Fruit fly (Drosophila melanogaster) whole organism, embryonic: ENCODE measurements around the gene CG9444.

Experiments used
- Ada2b ChIP-seq: fragments of 200-800 bp; sonication (Bioruptor generic); IDR thresholded peaks from 2 replicates; pipeline ENCODE4 v1.3.6; 2022; ENCODE audit warnings: missing biosample characterization, missing genetic modification characterization
- B-H1 ChIP-seq: fragments of 200-800 bp; sonication (Bioruptor generic); IDR thresholded peaks from 3 replicates; pipeline ENCODE4 v1.3.6; 2022; ENCODE audit warnings: missing biosample characterization, missing genetic modification characterization
- CG10654 ChIP-seq: fragments of 200-800 bp; sonication (Bioruptor generic); optimal IDR thresholded peaks from 2 replicates; lab custom pipeline; 2016; ENCODE audit warnings: missing biosample characterization, missing genetic modification characterization
- CG11723 ChIP-seq: fragments of 200-800 bp; sonication (Bioruptor generic); optimal IDR thresholded peaks from 2 replicates; lab custom pipeline; 2017; ENCODE audit warnings: missing biosample characterization, mild to moderate bottlenecking, missing genetic modification characterization
- CG1233 ChIP-seq: fragments of 200-800 bp; sonication (Bioruptor generic); optimal IDR thresholded peaks from 4 replicates; lab custom pipeline; 2018; ENCODE audit warnings: missing biosample characterization, mild to moderate bottlenecking, missing genetic modification characterization
- CG12391 ChIP-seq: fragments of 200-800 bp; sonication (Bioruptor generic); optimal IDR thresholded peaks from 3 replicates; lab custom pipeline; 2018; ENCODE audit warnings: missing biosample characterization, mild to moderate bottlenecking, missing genetic modification characterization, moderate library complexity
- CG13624 ChIP-seq: fragments of 200-800 bp; sonication (Bioruptor generic); optimal IDR thresholded peaks from 2 replicates; lab custom pipeline; 2016; ENCODE audit warnings: missing biosample characterization, missing genetic modification characterization
- CG1602 ChIP-seq: fragments of 200-800 bp; sonication (Bioruptor generic); optimal IDR thresholded peaks from 3 replicates; lab custom pipeline; 2016; ENCODE audit warnings: missing biosample characterization, missing genetic modification characterization
- CG17612 ChIP-seq: fragments of 200-800 bp; sonication (Bioruptor generic); IDR thresholded peaks from 2 replicates; pipeline ENCODE4 v1.3.6; 2022; ENCODE audit warnings: missing biosample characterization, missing genetic modification characterization
- CG17912 ChIP-seq: fragments of 200-800 bp; sonication (Bioruptor generic); optimal IDR thresholded peaks from 2 replicates; lab custom pipeline; 2018; ENCODE audit warnings: missing biosample characterization, mild to moderate bottlenecking, missing genetic modification characterization
- CG18476 ChIP-seq: fragments of 200-800 bp; sonication (Bioruptor generic); optimal IDR thresholded peaks from 2 replicates; lab custom pipeline; 2016; ENCODE audit warnings: missing biosample characterization, mild to moderate bottlenecking, missing genetic modification characterization
- CG18764 ChIP-seq: fragments of 200-800 bp; sonication (Bioruptor generic); optimal IDR thresholded peaks from 3 replicates; lab custom pipeline; 2016; ENCODE audit warnings: missing biosample characterization, missing genetic modification characterization
- CG2199 ChIP-seq: fragments of 200-800 bp; sonication (Bioruptor generic); IDR thresholded peaks from 3 replicates; pipeline ENCODE4 v1.3.6; 2022; ENCODE audit warnings: missing biosample characterization, missing genetic modification characterization
- CG2712 ChIP-seq: fragments of 200-800 bp; optimal IDR thresholded peaks from 3 replicates; lab custom pipeline; 2019; ENCODE audit warnings: missing biosample characterization, mild to moderate bottlenecking, missing genetic modification characterization, moderate library complexity
- CG2875 ChIP-seq: fragments of 200-800 bp; sonication (Bioruptor generic); optimal IDR thresholded peaks from 2 replicates; lab custom pipeline; 2017; ENCODE audit warnings: missing biosample characterization, mild to moderate bottlenecking, missing genetic modification characterization, missing genetic modification reagents
- CG31224 ChIP-seq: fragments of 200-800 bp; sonication (Bioruptor generic); IDR thresholded peaks from 2 replicates; pipeline ENCODE4 v1.3.6; 2022; ENCODE audit warnings: missing biosample characterization, missing genetic modification characterization
- CG34422 ChIP-seq: fragments of 200-800 bp; sonication (Bioruptor generic); IDR thresholded peaks from 3 replicates; pipeline ENCODE4 v1.3.6; 2022; ENCODE audit warnings: missing biosample characterization, missing genetic modification characterization
- CG3847 ChIP-seq: fragments of 200-800 bp; sonication (Bioruptor generic); IDR thresholded peaks from 2 replicates; pipeline ENCODE4 v1.3.6; 2022; ENCODE audit warnings: missing biosample characterization, missing genetic modification characterization
- CG6654 ChIP-seq: fragments of 200-800 bp; sonication (Bioruptor generic); optimal IDR thresholded peaks from 2 replicates; lab custom pipeline; 2017; ENCODE audit warnings: missing biosample characterization, mild to moderate bottlenecking, missing genetic modification characterization
- CG6813 ChIP-seq: fragments of 200-800 bp; sonication (Bioruptor generic); optimal IDR thresholded peaks from 2 replicates; lab custom pipeline; 2017; ENCODE audit warnings: missing biosample characterization, missing genetic modification characterization, mild to moderate bottlenecking, moderate library complexity, missing genetic modification reagents
- CG7271 ChIP-seq: fragments of 200-800 bp; sonication (Bioruptor generic); optimal IDR thresholded peaks from 2 replicates; lab custom pipeline; 2018; ENCODE audit warnings: missing biosample characterization, mild to moderate bottlenecking, missing genetic modification characterization, moderate library complexity
- CG8478 ChIP-seq: fragments of >200 bp; optimal IDR thresholded peaks from 2 replicates; lab custom pipeline; 2018
- CG9876 ChIP-seq: fragments of 200-800 bp; sonication (Bioruptor generic); optimal IDR thresholded peaks from 2 replicates; lab custom pipeline; 2016; ENCODE audit warnings: missing biosample characterization, missing genetic modification characterization
- Dad ChIP-seq: fragments of 200-800 bp; sonication (Bioruptor generic); optimal IDR thresholded peaks from 3 replicates; lab custom pipeline; 2016; ENCODE audit warnings: missing biosample characterization, missing genetic modification characterization
- ERR ChIP-seq: fragments of 200-800 bp; sonication (Bioruptor generic); optimal IDR thresholded peaks from 2 replicates; lab custom pipeline; 2016; ENCODE audit warnings: missing biosample characterization, missing genetic modification characterization
- H2.0 ChIP-seq: fragments of 200-800 bp; sonication (Bioruptor generic); IDR thresholded peaks from 2 replicates; pipeline ENCODE4 v1.3.6; 2022; ENCODE audit warnings: missing biosample characterization, missing genetic modification characterization
- HmgD ChIP-seq: fragments of 200-800 bp; sonication (Bioruptor generic); optimal IDR thresholded peaks from 3 replicates; lab custom pipeline; 2016; ENCODE audit warnings: missing biosample characterization, missing genetic modification characterization
- Hmx ChIP-seq: fragments of 200-800 bp; sonication (Bioruptor generic); optimal IDR thresholded peaks from 2 replicates; lab custom pipeline; 2016; ENCODE audit warnings: missing biosample characterization, missing genetic modification characterization
- Lpt ChIP-seq: fragments of >200 bp; optimal IDR thresholded peaks from 2 replicates; lab custom pipeline; 2018; ENCODE audit warnings: missing biosample characterization, missing genetic modification characterization
- Neu2 ChIP-seq: fragments of 200-800 bp; sonication (Bioruptor generic); optimal IDR thresholded peaks from 3 replicates; lab custom pipeline; 2016; ENCODE audit warnings: missing biosample characterization, missing genetic modification characterization, borderline replicate concordance
- Oaz ChIP-seq: fragments of 200-800 bp; sonication (Bioruptor generic); IDR thresholded peaks from 2 replicates; pipeline ENCODE4 v1.3.6; 2022; ENCODE audit warnings: missing biosample characterization, missing genetic modification characterization
- Spps ChIP-seq: fragments of 200-800 bp; sonication (Bioruptor generic); optimal IDR thresholded peaks from 2 replicates; lab custom pipeline; 2018; ENCODE audit warnings: missing biosample characterization, mild to moderate bottlenecking, missing genetic modification characterization
- Stat92E ChIP-seq, 3 experiments: fragments of >200 bp in 2 of 3; fragments of 200-800 bp in 1 of 3; sonication (Bioruptor generic) in 1 of 3; optimal IDR thresholded peaks; 2 replicates each; lab custom pipeline; 2017 to 2019; ENCODE audit warnings: missing biosample characterization in 3 of 3, missing genetic modification characterization in 3 of 3, mild to moderate bottlenecking in 1 of 3, moderate library complexity in 1 of 3
- amos ChIP-seq: fragments of 200-800 bp; sonication (Bioruptor generic); IDR thresholded peaks from 2 replicates; pipeline ENCODE4 v1.3.6; 2022; ENCODE audit warnings: missing biosample characterization, missing genetic modification characterization; ENCODE audit not compliant: partially characterized antibody
- ash1 ChIP-seq: fragments of 200-800 bp; sonication (Bioruptor generic); optimal IDR thresholded peaks from 2 replicates; lab custom pipeline; 2018; ENCODE audit warnings: missing biosample characterization, mild to moderate bottlenecking, missing genetic modification characterization
- az2 ChIP-seq: fragments of 200-800 bp; sonication (Bioruptor generic); optimal IDR thresholded peaks from 3 replicates; lab custom pipeline; 2016; ENCODE audit warnings: missing biosample characterization, missing genetic modification characterization
- cad ChIP-seq: fragments of >200 bp; optimal IDR thresholded peaks from 2 replicates; lab custom pipeline; 2017; ENCODE audit warnings: missing biosample characterization, missing genetic modification characterization
- crol ChIP-seq: fragments of 200-800 bp; sonication (Bioruptor generic); IDR thresholded peaks from 2 replicates; pipeline ENCODE4 v1.3.6; 2022; ENCODE audit warnings: missing biosample characterization, missing genetic modification characterization
- crp ChIP-seq, 2 experiments: fragments of 200-800 bp; sonication (Bioruptor generic); optimal IDR thresholded peaks; 2 replicates in 1 of 2; 3 replicates in 1 of 2; lab custom pipeline; 2017; ENCODE audit warnings: missing biosample characterization in 2 of 2, missing genetic modification characterization in 2 of 2, mild to moderate bottlenecking in 1 of 2, moderate library complexity in 1 of 2
- cwo ChIP-seq: fragments of 200-800 bp; sonication (Bioruptor generic); optimal IDR thresholded peaks from 3 replicates; lab custom pipeline; 2017; ENCODE audit warnings: missing biosample characterization, missing genetic modification characterization, mild to moderate bottlenecking, moderate library complexity, missing genetic modification reagents
- dati ChIP-seq: fragments of 200-800 bp; sonication (Bioruptor generic); IDR thresholded peaks from 2 replicates; pipeline ENCODE4 v1.3.6; 2022; ENCODE audit warnings: missing biosample characterization, missing genetic modification characterization
- ewg ChIP-seq: fragments of 200-800 bp; sonication (Bioruptor generic); optimal IDR thresholded peaks from 3 replicates; lab custom pipeline; 2017; ENCODE audit warnings: mild to moderate bottlenecking, missing biosample characterization, missing genetic modification reagents, missing genetic modification characterization
- fd96Cb ChIP-seq: fragments of 200-800 bp; sonication (Bioruptor generic); optimal IDR thresholded peaks from 2 replicates; lab custom pipeline; 2018; ENCODE audit warnings: missing biosample characterization, mild to moderate bottlenecking, missing genetic modification characterization, moderate library complexity
- gsb-n ChIP-seq: fragments of 200-800 bp; sonication (Bioruptor generic); optimal IDR thresholded peaks from 3 replicates; lab custom pipeline; 2018; ENCODE audit warnings: missing biosample characterization, mild to moderate bottlenecking, missing genetic modification characterization
- gt ChIP-seq: fragments of 200-800 bp; sonication (Bioruptor generic); IDR thresholded peaks from 2 replicates; pipeline ENCODE4 v1.3.6; 2022; ENCODE audit warnings: missing biosample characterization, missing genetic modification characterization
- klu ChIP-seq: fragments of 200-800 bp; sonication (Bioruptor generic); IDR thresholded peaks from 2 replicates; pipeline ENCODE4 v1.3.6; 2022; ENCODE audit warnings: missing biosample characterization, missing genetic modification characterization
- odd ChIP-seq: fragments of 200-800 bp; sonication (Bioruptor generic); optimal IDR thresholded peaks from 2 replicates; lab custom pipeline; 2017; ENCODE audit warnings: missing biosample characterization, mild to moderate bottlenecking, missing genetic modification characterization
- onecut ChIP-seq: fragments of 200-800 bp; sonication (Bioruptor generic); IDR thresholded peaks from 2 replicates; pipeline ENCODE4 v1.3.6; 2022; ENCODE audit warnings: missing biosample characterization, missing genetic modification characterization
- tup ChIP-seq: fragments of 200-800 bp; sonication (Bioruptor generic); optimal IDR thresholded peaks from 2 replicates; lab custom pipeline; 2016; ENCODE audit warnings: missing biosample characterization, mild to moderate bottlenecking, missing genetic modification characterization, moderate library complexity
- unpg ChIP-seq: fragments of 200-800 bp; sonication (Bioruptor generic); optimal IDR thresholded peaks from 3 replicates; lab custom pipeline; 2018; ENCODE audit warnings: missing biosample characterization, mild to moderate bottlenecking, missing genetic modification characterization, moderate library complexity
- zf30C ChIP-seq: fragments of 200-800 bp; sonication (Bioruptor generic); optimal IDR thresholded peaks from 3 replicates; lab custom pipeline; 2018; ENCODE audit warnings: missing biosample characterization, mild to moderate bottlenecking, missing genetic modification characterization

CG9444 gene

DNA sequence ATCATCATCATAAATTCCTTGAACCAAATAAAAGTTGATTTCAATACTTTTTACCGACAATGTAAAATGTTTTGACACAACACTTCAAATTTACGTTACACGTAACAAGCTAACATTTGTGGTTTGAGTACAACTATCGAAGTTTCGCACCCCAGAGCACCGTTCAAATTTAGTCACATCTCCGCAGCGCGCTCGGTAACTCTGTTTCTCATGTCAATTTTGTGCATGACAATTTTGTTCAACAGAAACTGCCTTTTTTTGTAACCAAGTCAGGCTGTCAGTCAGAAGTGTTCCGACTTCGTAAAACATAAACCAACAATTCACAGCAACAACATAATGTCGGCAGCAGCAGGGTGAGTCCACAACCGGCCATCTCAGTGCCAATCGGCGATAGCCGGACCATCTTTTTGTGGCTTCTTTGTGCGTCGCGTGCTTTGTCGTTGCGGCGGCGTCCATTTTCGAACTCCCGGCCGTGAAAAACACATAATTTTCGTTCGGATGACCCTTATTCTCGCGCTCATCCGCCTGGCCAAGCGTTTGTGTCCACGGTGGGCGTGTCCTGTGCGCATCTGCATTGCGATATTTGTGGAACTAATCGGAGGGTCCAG is 6.2 kb downstream of the CG9444 start, which contains the start of gene p23 (continued):
- TF ChIP-seq Oaz (GFP tag; lab: Robert Waterston, UW) (no peak), CG2712 (tag; lab: Kevin White, UChicago) (no peak), CG18476 (GFP tag; lab: Kevin White, UChicago) (no peak), ERR (peak; percentile 31), crol (GFP tag; lab: Robert Waterston, UW) (no peak), CG18764 (GFP tag; lab: Kevin White, UChicago) (no peak), crp (GFP tag; optimal IDR thresholded peaks at IDR 0.05; lab: Kevin White, UChicago) (peak in 1 of 2 experiments; percentile 11), fd96Cb (tag; lab: Kevin White, UChicago) (no peak), CG31224 (GFP tag; lab: Robert Waterston, UW) (no peak), CG17612 (GFP tag; lab: Robert Waterston, UW) (no peak), odd (GFP tag; lab: Kevin White, UChicago) (no peak), CG1233 (GFP tag; lab: Kevin White, UChicago) (no peak), zf30C (GFP tag; lab: Kevin White, UChicago) (no peak), CG3847 (GFP tag; lab: Robert Waterston, UW) (peak; percentile 81), klu (GFP tag; lab: Robert Waterston, UW) (no peak), Dad (GFP tag; lab: Kevin White, UChicago) (peak; percentile 15), Lpt (GFP tag; lab: Kevin White, UChicago) (no peak), Stat92E (GFP tag; optimal IDR thresholded peaks at IDR 0.05; lab: Kevin White, UChicago) (no peak), ewg (GFP tag; lab: Kevin White, UChicago) (peak; percentile 41), CG2875 (GFP tag; lab: Kevin White, UChicago) (no peak), CG6813 (no peak), amos (peak; percentile 73), gsb-n (peak; percentile 32), Spps (tag; lab: Kevin White, UChicago) (no peak), dati (GFP tag; lab: Robert Waterston, UW) (no peak), tup (no peak), CG13624 (peak; percentile 59), CG9876 (GFP tag; lab: Kevin White, UChicago) (peak; percentile 32), CG10654 (GFP tag; lab: Kevin White, UChicago) (no peak), CG2199 (GFP tag; lab: Robert Waterston, UW) (peak; percentile 52; the same call in 1 of the 3 replicates), CG8478 (lab: Kevin White, UChicago) (no peak), unpg (no peak), Neu2 (GFP tag; lab: Kevin White, UChicago) (no peak), Hmx (GFP tag; lab: Kevin White, UChicago) (no peak), CG11723 (no peak), HmgD (GFP tag; lab: Kevin White, UChicago) (peak; percentile 78), CG34422 (GFP tag; lab: Robert Waterston, UW) (peak; percentile 73; the same call in 1 of the 3 replicates), CG6654 (GFP tag; lab: Kevin White, UChicago) (no peak), az2 (no peak), CG12391 (tag; lab: Kevin White, UChicago) (peak; percentile 30), Ada2b (no peak), CG7271 (tag; lab: Kevin White, UChicago) (no peak), onecut (GFP tag; lab: Robert Waterston, UW) (no peak), CG1602 (no peak), H2.0 (no peak), cwo (GFP tag; lab: Kevin White, UChicago) (no peak), gt (GFP tag; lab: Robert Waterston, UW) (no peak), ash1 (GFP tag; lab: Kevin White, UChicago) (no peak), cad (GFP tag; lab: Kevin White, UChicago) (no peak), B-H1 (GFP tag; lab: Robert Waterston, UW) (no peak), CG17912 (GFP tag; lab: Kevin White, UChicago) (no peak)
